Worm (Caenorhabditis elegans): ENCODE data around the gene B0496.11.

DNA sequence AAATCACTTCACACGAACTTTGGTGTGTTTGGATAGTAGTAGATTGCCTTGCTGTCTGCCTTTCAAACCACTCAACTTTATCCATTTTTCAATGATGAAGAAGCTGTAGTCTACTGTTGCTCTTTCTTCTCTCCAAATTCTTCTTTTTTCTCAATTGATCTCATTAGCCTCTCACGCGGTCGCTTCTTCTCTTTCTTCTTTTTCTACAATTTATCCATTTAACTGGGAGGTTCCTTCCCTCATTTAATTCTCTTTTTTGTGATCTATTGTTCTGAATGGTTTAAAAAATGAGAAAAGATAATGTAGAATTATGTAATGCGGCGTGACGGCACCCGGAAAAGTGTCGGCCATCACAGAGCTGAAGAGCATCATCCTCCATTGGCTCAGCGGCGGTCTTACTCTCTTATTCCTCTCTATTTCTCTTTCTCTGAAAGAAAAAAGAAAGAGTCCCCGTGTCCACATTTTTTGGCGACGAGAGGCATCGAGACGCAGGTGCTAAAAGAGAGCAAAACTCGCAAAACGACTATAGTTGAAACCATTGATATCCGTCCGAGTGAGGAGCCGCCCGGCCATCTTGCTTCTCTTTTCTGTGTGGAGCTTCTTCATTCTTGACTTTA lies 33.1 kb downstream of the B0496.11 start:
- TF ChIP-seq mdl-1 (tag; optimal IDR thresholded peaks at IDR 0.05) (no peak), nhr-237 (tag; optimal IDR thresholded peaks at IDR 0.05) (no peak), pha-4 (tag; optimal IDR thresholded peaks at IDR 0.05) (no peak), unc-62 (GFP tag; optimal IDR thresholded peaks at IDR 0.05) (no peak), ztf-11 (tag; optimal IDR thresholded peaks at IDR 0.05) (no peak), elt-3 (tag; optimal IDR thresholded peaks at IDR 0.05) (no peak), nhr-12 (tag; optimal IDR thresholded peaks at IDR 0.05) (no peak)

All from whole organism, L3 larva.